Worm (Caenorhabditis elegans) whole organism, young adult: ENCODE measurements around the gene K02A2.1.

Source experiments
- B0019.2 ChIP-seq: fragments of 200-800 bp; sonication (Bioruptor generic); conservative IDR thresholded peaks from 2 replicates; pipeline ENCODE4 v1.3.6; 2022; ENCODE audit warnings: missing genetic modification reagents, missing genetic modification characterization, missing compliant biosample characterization
- C17E4.6 ChIP-seq: fragments of 200-800 bp; sonication (Bioruptor generic); IDR thresholded peaks from 2 replicates; pipeline ENCODE4 v1.3.6; 2022; ENCODE audit warnings: missing genetic modification reagents, missing genetic modification characterization, missing compliant biosample characterization
- T07F8.4 ChIP-seq: sonication (generic microtip); optimal IDR thresholded peaks from 2 replicates; lab custom pipeline; 2016; ENCODE audit warnings: mild to moderate bottlenecking, missing genetic modification characterization, moderate library complexity, missing compliant biosample characterization
- Y53G8AR.9 ChIP-seq: fragments of 200-800 bp; sonication (Bioruptor generic); conservative IDR thresholded peaks from 2 replicates; pipeline ENCODE4 v1.3.6; 2022; ENCODE audit warnings: missing genetic modification reagents, missing genetic modification characterization, missing compliant biosample characterization
- ZK185.1 ChIP-seq: sonication (generic microtip); optimal IDR thresholded peaks from 2 replicates; lab custom pipeline; 2016; ENCODE audit warnings: mild to moderate bottlenecking, missing genetic modification characterization, missing compliant biosample characterization; ENCODE audit not compliant: poor library complexity, severe bottlenecking
- akir-1 ChIP-seq: fragments of 200-800 bp; sonication (Bioruptor generic); optimal IDR thresholded peaks from 2 replicates; lab custom pipeline; 2018; ENCODE audit warnings: mild to moderate bottlenecking, missing genetic modification characterization, moderate library complexity, missing compliant biosample characterization
- athp-1 ChIP-seq: sonication (generic microtip); optimal IDR thresholded peaks from 2 replicates; lab custom pipeline; 2017; ENCODE audit warnings: mild to moderate bottlenecking, missing genetic modification characterization, missing compliant biosample characterization
- attf-3 ChIP-seq: fragments of 200-800 bp; sonication (Bioruptor generic); conservative IDR thresholded peaks from 2 replicates; pipeline ENCODE4 v1.3.6; 2022; ENCODE audit warnings: missing genetic modification reagents, missing genetic modification characterization, missing compliant biosample characterization
- cebp-2 ChIP-seq: fragments of 200-800 bp; sonication (Bioruptor generic); IDR thresholded peaks from 2 replicates; pipeline ENCODE4 v1.3.6; 2022; ENCODE audit warnings: missing genetic modification characterization, missing compliant biosample characterization
- dox-1 ChIP-seq: fragments of 200-800 bp; sonication (Bioruptor generic); IDR thresholded peaks from 2 replicates; pipeline ENCODE4 v1.3.6; 2022; ENCODE audit warnings: missing genetic modification reagents, missing genetic modification characterization, missing compliant biosample characterization
- egrh-3 ChIP-seq: fragments of 200-800 bp; sonication (Bioruptor generic); IDR thresholded peaks from 2 replicates; pipeline ENCODE4 v1.3.6; 2022; ENCODE audit warnings: missing genetic modification reagents, missing genetic modification characterization, missing compliant biosample characterization
- ekl-4 ChIP-seq: fragments of 200-800 bp; sonication (Bioruptor generic); IDR thresholded peaks from 2 replicates; pipeline ENCODE4 v1.3.6; 2022; ENCODE audit warnings: missing genetic modification reagents, missing genetic modification characterization, missing compliant biosample characterization
- ets-4 ChIP-seq: fragments of 200-800 bp; sonication (Bioruptor generic); optimal IDR thresholded peaks from 2 replicates; lab custom pipeline; 2018; ENCODE audit warnings: mild to moderate bottlenecking, missing genetic modification characterization, missing compliant biosample characterization
- fkh-3 ChIP-seq: sonication (generic microtip); optimal IDR thresholded peaks from 2 replicates; lab custom pipeline; 2016; ENCODE audit warnings: mild to moderate bottlenecking, missing genetic modification characterization, missing compliant biosample characterization
- gei-17 ChIP-seq: fragments of 200-800 bp; sonication (Bioruptor generic); optimal IDR thresholded peaks from 2 replicates; lab custom pipeline; 2018; ENCODE audit warnings: mild to moderate bottlenecking, missing genetic modification characterization, missing compliant biosample characterization
- hmg-1.2 ChIP-seq: fragments of 200-800 bp; sonication (Bioruptor generic); IDR thresholded peaks from 2 replicates; pipeline ENCODE4 v1.3.6; 2022; ENCODE audit warnings: missing genetic modification reagents, missing genetic modification characterization, missing compliant biosample characterization
- hrde-1 ChIP-seq: sonication (generic microtip); optimal IDR thresholded peaks from 2 replicates; lab custom pipeline; 2016; ENCODE audit warnings: missing genetic modification characterization, mild to moderate bottlenecking, missing compliant biosample characterization, moderate library complexity, missing genotype, missing genetic modification reagents, borderline replicate concordance
- let-607 ChIP-seq, 2 experiments: fragments of 200-800 bp in 1 of 2; sonication (Bioruptor generic) in 1 of 2; sonication (generic microtip) in 1 of 2; optimal IDR thresholded peaks; 2 replicates each; lab custom pipeline; 2016 to 2018; ENCODE audit warnings: mild to moderate bottlenecking in 2 of 2, missing compliant biosample characterization in 2 of 2, missing genetic modification characterization in 2 of 2, moderate library complexity in 2 of 2, missing genotype in 1 of 2
- mes-4 ChIP-seq: sonication (generic microtip); optimal IDR thresholded peaks from 2 replicates; lab custom pipeline; 2016; ENCODE audit warnings: missing genotype, missing genetic modification characterization, missing compliant biosample characterization
- mxl-1 ChIP-seq: sonication (generic microtip); optimal IDR thresholded peaks from 2 replicates; lab custom pipeline; 2016; ENCODE audit warnings: missing genetic modification characterization, missing compliant biosample characterization
- nfyb-1 ChIP-seq: fragments of 200-800 bp; sonication (Bioruptor generic); IDR thresholded peaks from 2 replicates; pipeline ENCODE4 v1.3.6; 2022; ENCODE audit warnings: missing genetic modification reagents, missing genetic modification characterization, missing compliant biosample characterization
- nhr-120 ChIP-seq: fragments of 200-800 bp; sonication (Bioruptor generic); IDR thresholded peaks from 2 replicates; pipeline ENCODE4 v1.3.6; 2022; ENCODE audit warnings: missing genetic modification characterization, missing compliant biosample characterization
- nhr-27 ChIP-seq: fragments of 200-800 bp; sonication (Bioruptor generic); optimal IDR thresholded peaks from 2 replicates; lab custom pipeline; 2018; ENCODE audit warnings: mild to moderate bottlenecking, missing genetic modification characterization, moderate library complexity, missing compliant biosample characterization
- nhr-80 ChIP-seq: sonication (generic microtip); optimal IDR thresholded peaks from 2 replicates; lab custom pipeline; 2016; ENCODE audit warnings: missing genetic modification characterization, missing compliant biosample characterization
- pbrm-1 ChIP-seq: fragments of 200-800 bp; sonication (Bioruptor generic); IDR thresholded peaks from 2 replicates; pipeline ENCODE4 v1.3.6; 2022; ENCODE audit warnings: missing genetic modification reagents, missing genetic modification characterization, missing compliant biosample characterization
- sdz-38 ChIP-seq: sonication (generic microtip); optimal IDR thresholded peaks from 2 replicates; lab custom pipeline; 2016; ENCODE audit warnings: missing genotype, missing genetic modification characterization, missing compliant biosample characterization
- snpc-1.3 ChIP-seq: sonication (generic microtip); optimal IDR thresholded peaks from 2 replicates; lab custom pipeline; 2017; ENCODE audit warnings: missing genetic modification characterization, mild to moderate bottlenecking, missing compliant biosample characterization, antibody characterized with exemption, moderate library complexity, missing genotype, missing genetic modification reagents; ENCODE audit not compliant: insufficient read depth
- somi-1 ChIP-seq: fragments of 200-800 bp; sonication (Bioruptor generic); optimal IDR thresholded peaks from 2 replicates; lab custom pipeline; 2018; ENCODE audit warnings: mild to moderate bottlenecking, missing genetic modification characterization, missing compliant biosample characterization
- tlf-1 ChIP-seq: fragments of 200-800 bp; sonication (Bioruptor generic); optimal IDR thresholded peaks from 2 replicates; lab custom pipeline; 2018; ENCODE audit warnings: mild to moderate bottlenecking, missing genetic modification characterization, missing compliant biosample characterization
- ztf-18 ChIP-seq: sonication (generic microtip); optimal IDR thresholded peaks from 2 replicates; lab custom pipeline; 2016; ENCODE audit warnings: missing genotype, mild to moderate bottlenecking, missing genetic modification characterization, missing compliant biosample characterization
- ztf-3 ChIP-seq: fragments of 200-800 bp; sonication (Bioruptor generic); optimal IDR thresholded peaks from 2 replicates; lab custom pipeline; 2018; ENCODE audit warnings: mild to moderate bottlenecking, missing genetic modification characterization, missing compliant biosample characterization

K02A2.1 gene

ce11 chrII:7456184-7456583 is 21.1 kb downstream of the K02A2.1 start, which contains the start of gene D1022.3:
Gene D1022.3 (minus strand): TSS chrII:7456284.
- TF ChIP-seq gei-17 (GFP tag; lab: Kevin White, UChicago) (no peak), nhr-80 (no peak)

ce11 chrII:7457210-7457609 is 22.2 kb downstream of the K02A2.1 start, which contains the start of gene D1022.4:
Gene D1022.4 (minus strand): TSS chrII:7457292.
- TF ChIP-seq nhr-80 (peak; percentile 30), cebp-2 (no peak), hmg-1.2 (peak; percentile 15; the same call in 1 of the 2 replicates)

ce11 chrII:7458706-7459105 is 23.6 kb downstream of the K02A2.1 start, which contains the start of gene D1022.5:
Gene D1022.5 (minus strand): TSS chrII:7458806.
- no peak for TF ChIP-seq Y53G8AR.9 (GFP tag; lab: Robert Waterston, UW)
- TF ChIP-seq, all 124 proteins: peak for 0

ce11 chrII:7459205-7459604 is 24.1 kb downstream of the K02A2.1 start, which contains the start of gene D1022.2:
Gene D1022.2 (plus strand): TSS chrII:7459505.
- no peak for TF ChIP-seq akir-1 (GFP tag; lab: Kevin White, UChicago)
- TF ChIP-seq fkh-3 (tag; lab: Kevin White, UChicago), result no peak
- TF ChIP-seq hmg-1.2, result no peak
- no peak for TF ChIP-seq mxl-1 (tag; lab: Kevin White, UChicago)
- TF ChIP-seq ets-4 (GFP tag; lab: Kevin White, UChicago), result no peak
- no peak for TF ChIP-seq ztf-18
- no peak for TF ChIP-seq somi-1 (GFP tag; lab: Kevin White, UChicago)
- no peak for TF ChIP-seq attf-3 (GFP tag; lab: Robert Waterston, UW)
- no peak for TF ChIP-seq hrde-1 (tag; lab: Kevin White, UChicago)
- no peak for TF ChIP-seq nhr-27
- TF ChIP-seq B0019.2 (GFP tag; lab: Robert Waterston, UW), result no peak
- no peak for TF ChIP-seq tlf-1
- TF ChIP-seq nhr-120, result no peak
- no peak for TF ChIP-seq nfyb-1 (GFP tag; lab: Robert Waterston, UW)
- no peak for TF ChIP-seq egrh-3 (GFP tag; lab: Robert Waterston, UW)
- TF ChIP-seq pbrm-1 (GFP tag; lab: Robert Waterston, UW), result no peak
- TF ChIP-seq snpc-1.3 (tag; lab: Kevin White, UChicago), result no peak
- no peak for TF ChIP-seq ztf-3 (GFP tag; lab: Kevin White, UChicago)
- TF ChIP-seq athp-1 (tag; lab: Kevin White, UChicago), result no peak
- no peak for TF ChIP-seq sdz-38 (tag; lab: Kevin White, UChicago)

ce11 chrII:7465519-7465918 is 30.5 kb downstream of the K02A2.1 start, which contains the start of gene sro-1:
Gene sro-1 (minus strand): TSS chrII:7465619.
- no peak for TF ChIP-seq mes-4
- TF ChIP-seq fkh-3 (tag; lab: Kevin White, UChicago), result no peak
- no peak for TF ChIP-seq ekl-4 (GFP tag; lab: Robert Waterston, UW)
- TF ChIP-seq C17E4.6 (GFP tag; lab: Robert Waterston, UW), result no peak
- no peak for TF ChIP-seq T07F8.4
- no peak for TF ChIP-seq ztf-3 (GFP tag; lab: Kevin White, UChicago)
- no peak for TF ChIP-seq gei-17 (GFP tag; lab: Kevin White, UChicago)
- no peak for TF ChIP-seq attf-3 (GFP tag; lab: Robert Waterston, UW)
- no peak for TF ChIP-seq dox-1
- TF ChIP-seq ZK185.1 (tag; lab: Kevin White, UChicago), result no peak
- TF ChIP-seq nhr-120, result no peak
- no peak for TF ChIP-seq let-607 (tag; optimal IDR thresholded peaks at IDR 0.05; lab: Kevin White, UChicago)
